Worm (Caenorhabditis elegans) whole organism, L3 larva: ENCODE measurements around the gene R107.5.

ENCODE experiments used
- ZK546.5 ChIP-seq: sonication (generic microtip); optimal IDR thresholded peaks from 2 replicates; lab custom pipeline; 2017; ENCODE audit warnings: missing biosample characterization, missing genetic modification characterization
- aly-2 ChIP-seq: fragments of 150-350 bp; optimal IDR thresholded peaks from 2 replicates; lab custom pipeline; 2014; ENCODE audit warnings: missing biosample characterization, missing genetic modification characterization
- egl-27 ChIP-seq: sonication (generic microtip); optimal IDR thresholded peaks from 4 replicates; lab custom pipeline; 2017; ENCODE audit warnings: missing biosample characterization, missing genetic modification reagents, missing genetic modification characterization
- nhr-237 ChIP-seq: fragments of 150-350 bp; optimal IDR thresholded peaks from 2 replicates; lab custom pipeline; 2014; ENCODE audit warnings: missing biosample characterization, missing genetic modification characterization
- nhr-67 ChIP-seq: fragments of 150-350 bp; optimal IDR thresholded peaks from 2 replicates; lab custom pipeline; 2014; ENCODE audit warnings: missing biosample characterization, missing genetic modification characterization
- nhr-77 ChIP-seq: fragments of 150-350 bp; optimal IDR thresholded peaks from 2 replicates; lab custom pipeline; 2014; ENCODE audit warnings: missing biosample characterization, missing genetic modification characterization
- snpc-4 ChIP-seq: fragments of 150-350 bp; optimal IDR thresholded peaks from 2 replicates; lab custom pipeline; 2014; ENCODE audit warnings: missing biosample characterization, missing genetic modification characterization
- unc-39 ChIP-seq: sonication (generic microtip); optimal IDR thresholded peaks from 4 replicates; lab custom pipeline; 2017; ENCODE audit warnings: missing biosample characterization, missing genetic modification characterization

ce11 chrIII:9010047-9010446, 43.5 kb downstream of the R107.5 start, which contains the start of gene F59B2.8:
- TF ChIP-seq nhr-77 (tag; lab: Kevin White, UChicago) (no peak), aly-2 (tag; lab: Kevin White, UChicago) (no peak), ZK546.5 (tag; lab: Kevin White, UChicago) (no peak), nhr-67 (tag; lab: Kevin White, UChicago) (no peak), nhr-237 (tag; lab: Kevin White, UChicago) (no peak), snpc-4 (tag; lab: Kevin White, UChicago) (no peak), unc-39 (no peak), egl-27 (no peak)
